Fruit fly (Drosophila melanogaster): ENCODE measurements around the gene GATAe.

The GATAe gene

DNA sequence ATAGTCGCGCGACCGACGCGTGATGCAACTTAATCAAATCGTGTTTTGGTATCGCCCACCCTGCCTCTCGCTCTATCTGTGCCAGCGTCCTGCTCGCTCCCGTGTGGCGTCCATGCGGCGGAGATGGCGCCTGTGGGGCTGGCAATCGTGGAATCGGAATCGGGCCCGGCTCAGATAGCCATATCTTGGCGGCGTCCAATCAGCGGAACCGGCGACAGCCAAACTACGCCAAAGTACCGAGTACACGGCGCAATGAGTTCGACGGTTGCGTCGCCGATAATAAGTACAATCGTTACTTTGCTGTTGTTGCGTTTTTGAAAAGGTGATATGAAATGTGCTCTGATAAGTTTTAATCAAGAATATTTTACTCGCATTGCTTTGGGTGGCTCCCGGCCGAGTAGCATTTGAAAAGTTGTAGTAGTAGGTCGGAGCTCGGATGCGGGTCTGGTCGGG, 23.1 kb upstream of the GATAe start, which contains the start of gene srp (continued):
- TF ChIP-seq CG10543 (GFP tag; optimal IDR thresholded peaks at IDR 0.05) (peak; percentile 80), Ets65A (GFP tag) (no peak), zen2 (GFP tag; IDR thresholded peaks at IDR 0.05; ENCODE audit: partially characterized antibody) (no peak), phol (tag; optimal IDR thresholded peaks at IDR 0.05) (no peak), prd (optimal IDR thresholded peaks at IDR 0.05) (no peak), prd (GFP tag; IDR thresholded peaks at IDR 0.05) (no peak), CG14860 (GFP tag; IDR thresholded peaks at IDR 0.05; ENCODE audit: partially characterized antibody) (no peak), stc (GFP tag; IDR thresholded peaks at IDR 0.05) (no peak), CG7987 (GFP tag; optimal IDR thresholded peaks at IDR 0.05) (no peak), CG12744 (GFP tag; optimal IDR thresholded peaks at IDR 0.05) (no peak), ro (GFP tag; IDR thresholded peaks at IDR 0.05) (no peak), slou (GFP tag; optimal IDR thresholded peaks at IDR 0.05) (no peak), Drgx (GFP tag; IDR thresholded peaks at IDR 0.05) (no peak), CG17359 (tag; optimal IDR thresholded peaks at IDR 0.05) (no peak), Ptx1 (GFP tag; IDR thresholded peaks at IDR 0.05) (no peak; the same call in 1 of the 2 replicates), gsb-n (tag; optimal IDR thresholded peaks at IDR 0.05) (no peak), CG12155 (GFP tag; optimal IDR thresholded peaks at IDR 0.05) (peak; percentile 49), CHES-1-like (GFP tag; optimal IDR thresholded peaks at IDR 0.05) (no peak), H15 (GFP tag; IDR thresholded peaks at IDR 0.05) (no peak), HmgZ (tag; optimal IDR thresholded peaks at IDR 0.05) (peak; percentile 7), Ravus (GFP tag; IDR thresholded peaks at IDR 0.05) (no peak), CG12299 (tag; optimal IDR thresholded peaks at IDR 0.05) (no peak), CG13123 (GFP tag; optimal IDR thresholded peaks at IDR 0.05) (no peak), tna (GFP tag; IDR thresholded peaks at IDR 0.05; ENCODE audit: partially characterized antibody) (no peak), grn (GFP tag; optimal IDR thresholded peaks at IDR 0.05) (peak; percentile 96), CG2712 (tag; optimal IDR thresholded peaks at IDR 0.05) (no peak), chif (GFP tag; optimal IDR thresholded peaks at IDR 0.05) (no peak), Mrtf (GFP tag; IDR thresholded peaks at IDR 0.05) (no peak), sob (GFP tag; IDR thresholded peaks at IDR 0.05) (no peak), Aef1 (GFP tag; IDR thresholded peaks at IDR 0.05) (no peak), Nf-YB (GFP tag; optimal IDR thresholded peaks at IDR 0.05) (peak; percentile 89), B-H1 (GFP tag; IDR thresholded peaks at IDR 0.05) (no peak), CG17361 (GFP tag; IDR thresholded peaks at IDR 0.05) (no peak), Nf-YC (tag; optimal IDR thresholded peaks at IDR 0.05) (peak; percentile 90), da (GFP tag; optimal IDR thresholded peaks at IDR 0.05) (no peak), lola (GFP tag; optimal IDR thresholded peaks at IDR 0.05) (no peak), CG14965 (GFP tag; optimal IDR thresholded peaks at IDR 0.05; ENCODE audit: borderline replicate concordance) (no peak), pros (GFP tag; optimal IDR thresholded peaks at IDR 0.05) (no peak), CG7839 (tag; optimal IDR thresholded peaks at IDR 0.05) (no peak), eve (GFP tag; optimal IDR thresholded peaks at IDR 0.05) (no peak), CG4854 (GFP tag; optimal IDR thresholded peaks at IDR 0.05) (no peak), CG2202 (tag; optimal IDR thresholded peaks at IDR 0.05) (no peak), Deaf1 (tag; optimal IDR thresholded peaks at IDR 0.05) (peak; percentile 78), CG1792 (GFP tag; optimal IDR thresholded peaks at IDR 0.05) (no peak), lov (optimal IDR thresholded peaks at IDR 0.05) (no peak), lov (GFP tag; IDR thresholded peaks at IDR 0.05) (no peak), CG7271 (tag; optimal IDR thresholded peaks at IDR 0.05) (no peak), bigmax (GFP tag; optimal IDR thresholded peaks at IDR 0.05) (no peak), CG12942 (GFP tag; optimal IDR thresholded peaks at IDR 0.05) (no peak), en (GFP tag; optimal IDR thresholded peaks at IDR 0.05) (no peak), yki (optimal IDR thresholded peaks at IDR 0.05) (no peak), sug (tag; optimal IDR thresholded peaks at IDR 0.05) (peak; percentile 91), E2f1 (GFP tag; IDR thresholded peaks at IDR 0.05) (no peak)

All from whole organism, embryonic.